Fruit fly (Drosophila melanogaster) whole organism, prepupa: ENCODE measurements around the gene Bx42.

ENCODE experiments used
- Blimp-1 ChIP-seq: fragments of 200-800 bp; sonication (Bioruptor generic); optimal IDR thresholded peaks from 3 replicates; lab custom pipeline; 2017; ENCODE audit warnings: missing biosample characterization, missing genetic modification characterization, mild to moderate bottlenecking, moderate library complexity, missing genetic modification reagents
- CG11762 ChIP-seq: fragments of 200-800 bp; sonication (Bioruptor generic); optimal IDR thresholded peaks from 3 replicates; lab custom pipeline; 2016; ENCODE audit warnings: missing biosample characterization, missing genetic modification characterization; ENCODE audit not compliant: insufficient read depth
- CG11902 ChIP-seq: fragments of 200-800 bp; sonication (Bioruptor generic); optimal IDR thresholded peaks from 3 replicates; lab custom pipeline; 2016; ENCODE audit warnings: missing biosample characterization, missing genetic modification characterization
- CG15336 ChIP-seq: fragments of 200-800 bp; sonication (Bioruptor generic); IDR thresholded peaks from 2 replicates; pipeline ENCODE4 v1.3.6; 2022; ENCODE audit warnings: missing biosample characterization, missing genetic modification characterization
- CG1621 ChIP-seq: fragments of 200-800 bp; sonication (Bioruptor generic); optimal IDR thresholded peaks from 3 replicates; lab custom pipeline; 2018; ENCODE audit warnings: missing biosample characterization, mild to moderate bottlenecking, missing genetic modification characterization
- CG16779 ChIP-seq: fragments of 200-800 bp; sonication (Bioruptor generic); optimal IDR thresholded peaks from 3 replicates; lab custom pipeline; 2017; ENCODE audit warnings: missing biosample characterization, mild to moderate bottlenecking, missing genetic modification characterization
- CG3032 ChIP-seq: fragments of 200-800 bp; optimal IDR thresholded peaks from 2 replicates; lab custom pipeline; 2019; ENCODE audit warnings: missing biosample characterization, mild to moderate bottlenecking, missing genetic modification characterization, moderate library complexity
- CG32006 ChIP-seq: fragments of 200-800 bp; sonication (Bioruptor generic); optimal IDR thresholded peaks from 3 replicates; lab custom pipeline; 2017; ENCODE audit warnings: missing biosample characterization, mild to moderate bottlenecking, missing genetic modification characterization
- CG34406 ChIP-seq: fragments of 200-800 bp; sonication (Bioruptor generic); optimal IDR thresholded peaks from 3 replicates; lab custom pipeline; 2016; ENCODE audit warnings: missing biosample characterization, missing genetic modification characterization
- CG3919 ChIP-seq: fragments of 200-800 bp; sonication (Bioruptor generic); optimal IDR thresholded peaks from 3 replicates; lab custom pipeline; 2016; ENCODE audit warnings: missing biosample characterization, missing genetic modification characterization
- CG4318 ChIP-seq: fragments of 200-800 bp; sonication (Bioruptor generic); optimal IDR thresholded peaks from 3 replicates; lab custom pipeline; 2017; ENCODE audit warnings: missing biosample characterization, mild to moderate bottlenecking, missing genetic modification characterization
- CG6792 ChIP-seq: fragments of 200-800 bp; sonication (Bioruptor generic); optimal IDR thresholded peaks from 3 replicates; lab custom pipeline; 2016; ENCODE audit warnings: missing biosample characterization, missing genetic modification characterization
- CG6854 ChIP-seq: fragments of 200-800 bp; sonication (Bioruptor generic); optimal IDR thresholded peaks from 2 replicates; lab custom pipeline; 2017; ENCODE audit warnings: missing biosample characterization, mild to moderate bottlenecking, missing genetic modification characterization
- CG7368 ChIP-seq: fragments of 200-800 bp; sonication (Bioruptor generic); optimal IDR thresholded peaks from 3 replicates; lab custom pipeline; 2016; ENCODE audit warnings: missing biosample characterization, missing genetic modification characterization
- CG8119 ChIP-seq: fragments of 200-800 bp; sonication (Bioruptor generic); IDR thresholded peaks from 3 replicates; pipeline ENCODE4 v1.3.6; 2022; ENCODE audit warnings: missing biosample characterization, missing genetic modification characterization
- CG8319 ChIP-seq: fragments of 200-800 bp; sonication (Bioruptor generic); optimal IDR thresholded peaks from 3 replicates; lab custom pipeline; 2016; ENCODE audit warnings: missing biosample characterization, missing genetic modification characterization
- Eip93F ChIP-seq: fragments of 200-800 bp; sonication (Bioruptor generic); optimal IDR thresholded peaks from 2 replicates; lab custom pipeline; 2016; ENCODE audit warnings: missing biosample characterization, mild to moderate bottlenecking, missing genetic modification characterization
- Ets21C ChIP-seq: fragments of 200-800 bp; sonication (Bioruptor generic); optimal IDR thresholded peaks from 3 replicates; lab custom pipeline; 2016; ENCODE audit warnings: missing biosample characterization, missing genetic modification characterization
- Ets96B ChIP-seq: fragments of 200-800 bp; optimal IDR thresholded peaks from 2 replicates; lab custom pipeline; 2019; ENCODE audit warnings: missing biosample characterization, mild to moderate bottlenecking, missing genetic modification characterization, moderate library complexity
- Gug ChIP-seq: fragments of 200-800 bp; sonication (Bioruptor generic); IDR thresholded peaks from 2 replicates; pipeline ENCODE4 v1.3.6; 2022; ENCODE audit warnings: missing biosample characterization, missing genetic modification characterization
- Hr38 ChIP-seq: sonication (Bioruptor generic); optimal IDR thresholded peaks from 2 replicates; lab custom pipeline; 2016; ENCODE audit warnings: missing biosample characterization, missing genetic modification characterization
- Hr39 ChIP-seq: fragments of 200-800 bp; sonication (Bioruptor generic); optimal IDR thresholded peaks from 2 replicates; lab custom pipeline; 2016; ENCODE audit warnings: missing biosample characterization, missing genetic modification characterization
- Hr4 ChIP-seq: fragments of 200-800 bp; sonication (Bioruptor generic); optimal IDR thresholded peaks from 3 replicates; lab custom pipeline; 2016; ENCODE audit warnings: missing biosample characterization, missing genetic modification characterization
- Lpt ChIP-seq: fragments of 200-800 bp; sonication (Bioruptor generic); optimal IDR thresholded peaks from 3 replicates; lab custom pipeline; 2016; ENCODE audit warnings: missing biosample characterization, missing genetic modification characterization
- Met ChIP-seq: fragments of 200-800 bp; sonication (Bioruptor generic); optimal IDR thresholded peaks from 3 replicates; lab custom pipeline; 2016; ENCODE audit warnings: missing biosample characterization, missing genetic modification characterization
- OdsH ChIP-seq: fragments of 200-800 bp; sonication (Bioruptor generic); optimal IDR thresholded peaks from 3 replicates; lab custom pipeline; 2016; ENCODE audit warnings: missing biosample characterization, missing genetic modification characterization
- Smox ChIP-seq: fragments of 200-800 bp; sonication (Bioruptor generic); optimal IDR thresholded peaks from 3 replicates; lab custom pipeline; 2016; ENCODE audit warnings: missing biosample characterization, missing genetic modification characterization
- Sox14 ChIP-seq: fragments of 200-800 bp; sonication (Bioruptor generic); optimal IDR thresholded peaks from 3 replicates; lab custom pipeline; 2016; ENCODE audit warnings: missing biosample characterization, missing genetic modification characterization
- Sox15 ChIP-seq: fragments of 200-800 bp; sonication (Bioruptor generic); optimal IDR thresholded peaks from 3 replicates; lab custom pipeline; 2016; ENCODE audit warnings: missing biosample characterization, missing genetic modification characterization
- achi ChIP-seq: fragments of 200-800 bp; sonication (Bioruptor generic); optimal IDR thresholded peaks from 3 replicates; lab custom pipeline; 2016; ENCODE audit warnings: missing biosample characterization, missing genetic modification characterization
- acj6 ChIP-seq: fragments of 200-800 bp; sonication (Bioruptor generic); optimal IDR thresholded peaks from 3 replicates; lab custom pipeline; 2016; ENCODE audit warnings: missing biosample characterization, missing genetic modification characterization
- eg ChIP-seq: fragments of 200-800 bp; sonication (Bioruptor generic); IDR thresholded peaks from 3 replicates; pipeline ENCODE4 v1.3.6; 2022; ENCODE audit warnings: missing biosample characterization, missing genetic modification characterization
- esn ChIP-seq: fragments of 200-800 bp; sonication (Bioruptor generic); optimal IDR thresholded peaks from 2 replicates; lab custom pipeline; 2016; ENCODE audit warnings: missing biosample characterization, mild to moderate bottlenecking, missing genetic modification characterization, moderate library complexity
- fd59A ChIP-seq: fragments of 200-800 bp; sonication (Bioruptor generic); optimal IDR thresholded peaks from 2 replicates; lab custom pipeline; 2017; ENCODE audit warnings: missing biosample characterization, mild to moderate bottlenecking, missing genetic modification characterization, missing genetic modification reagents
- fd85E ChIP-seq: fragments of 200-800 bp; sonication (Bioruptor generic); optimal IDR thresholded peaks from 3 replicates; lab custom pipeline; 2016; ENCODE audit warnings: missing biosample characterization, missing genetic modification characterization
- lz ChIP-seq: fragments of 200-800 bp; sonication (Bioruptor generic); optimal IDR thresholded peaks from 3 replicates; lab custom pipeline; 2016; ENCODE audit warnings: missing biosample characterization, missing genetic modification characterization
- net ChIP-seq: fragments of 200-800 bp; sonication (Bioruptor generic); optimal IDR thresholded peaks from 3 replicates; lab custom pipeline; 2016; ENCODE audit warnings: missing biosample characterization, missing genetic modification characterization
- pdm3 ChIP-seq: fragments of 200-800 bp; sonication (Bioruptor generic); optimal IDR thresholded peaks from 3 replicates; lab custom pipeline; 2016; ENCODE audit warnings: missing biosample characterization, missing genetic modification characterization
- salr ChIP-seq, 2 experiments: fragments of 200-800 bp; sonication (Bioruptor generic); optimal IDR thresholded peaks; 3 replicates each; lab custom pipeline; 2016 to 2018; ENCODE audit warnings: missing biosample characterization in 2 of 2, missing genetic modification characterization in 2 of 2, mild to moderate bottlenecking in 1 of 2
- spab ChIP-seq: fragments of 200-800 bp; sonication (Bioruptor generic); optimal IDR thresholded peaks from 2 replicates; lab custom pipeline; 2017; ENCODE audit warnings: missing biosample characterization, mild to moderate bottlenecking, missing genetic modification characterization, missing genetic modification reagents
- ss ChIP-seq, 2 experiments: fragments of 200-800 bp; sonication (Bioruptor generic); optimal IDR thresholded peaks; 2 replicates in 1 of 2; 3 replicates in 1 of 2; lab custom pipeline; 2017 to 2018; ENCODE audit warnings: mild to moderate bottlenecking in 2 of 2, missing biosample characterization in 2 of 2, missing genetic modification characterization in 2 of 2, moderate library complexity in 1 of 2
- svp ChIP-seq: fragments of 200-800 bp; sonication (Bioruptor generic); peaks from one replicate; lab custom pipeline; 2016; ENCODE audit warnings: missing biosample characterization, missing genetic modification characterization
- topi ChIP-seq: fragments of 200-800 bp; sonication (Bioruptor generic); optimal IDR thresholded peaks from 3 replicates; lab custom pipeline; 2016; ENCODE audit warnings: missing biosample characterization, missing genetic modification characterization
- vri ChIP-seq: fragments of 200-800 bp; sonication (Bioruptor generic); optimal IDR thresholded peaks from 3 replicates; lab custom pipeline; 2016; ENCODE audit warnings: missing biosample characterization, mild to moderate bottlenecking, missing genetic modification characterization

Gene Bx42

dm6 chrX:9067754-9068477 lies 38.5 kb downstream of the Bx42 start, which contains the start of gene CG15365 (continued):
- no peak for TF ChIP-seq Lpt (GFP tag; lab: Kevin White, UChicago)
- TF ChIP-seq topi (GFP tag; lab: Kevin White, UChicago): peak; percentile 34
- TF ChIP-seq CG7368: no peak
- TF ChIP-seq OdsH (GFP tag; lab: Kevin White, UChicago): peak; percentile 42
- no peak for TF ChIP-seq CG16779 (tag; lab: Kevin White, UChicago)
- TF ChIP-seq eg (GFP tag; lab: Robert Waterston, UW): peak; percentile 43; the same call in 2 of the 3 replicates
- TF ChIP-seq net (GFP tag; lab: Kevin White, UChicago): no peak
- peak; percentile 23 for TF ChIP-seq Hr39
- peak; percentile 2 for TF ChIP-seq CG4318 (GFP tag; lab: Kevin White, UChicago)
- TF ChIP-seq Ets96B (tag; lab: Kevin White, UChicago): no peak
- TF ChIP-seq CG11762 (GFP tag; lab: Kevin White, UChicago): no peak
- no peak for TF ChIP-seq CG34406
- TF ChIP-seq pdm3 (GFP tag; lab: Kevin White, UChicago): peak; percentile 51
- TF ChIP-seq lz (GFP tag; lab: Kevin White, UChicago): peak; percentile 30
- no peak for TF ChIP-seq vri (GFP tag; lab: Kevin White, UChicago)
- TF ChIP-seq CG11902 (GFP tag; lab: Kevin White, UChicago): no peak
- TF ChIP-seq svp: peak; percentile 80
- peak; percentile 41 for TF ChIP-seq Met (GFP tag; lab: Kevin White, UChicago)
- TF ChIP-seq achi (GFP tag; lab: Kevin White, UChicago): peak; percentile 40

- TF ChIP-seq pdm3 (GFP tag; lab: Kevin White, UChicago) (peak; percentile 77), Hr4 (peak; percentile 59), Ets96B (tag; lab: Kevin White, UChicago) (peak; percentile 74), salr (GFP tag; optimal IDR thresholded peaks at IDR 0.05; lab: Kevin White, UChicago) (peak; percentile 41 to 62), CG8319 (peak; percentile 73), CG3919 (GFP tag; lab: Kevin White, UChicago) (peak; percentile 88), CG32006 (peak; percentile 73), Blimp-1 (GFP tag; lab: Kevin White, UChicago) (peak; percentile 56), CG6792 (GFP tag; lab: Kevin White, UChicago) (peak; percentile 85), Eip93F (GFP tag; lab: Kevin White, UChicago) (peak; percentile 80), Gug (GFP tag; lab: Robert Waterston, UW) (peak; percentile 44; the same call in 1 of the 2 replicates), Sox14 (GFP tag; lab: Kevin White, UChicago) (peak; percentile 63), CG15336 (GFP tag; lab: Robert Waterston, UW) (peak; percentile 84), Hr39 (peak; percentile 60), esn (GFP tag; lab: Kevin White, UChicago) (peak; percentile 88), topi (GFP tag; lab: Kevin White, UChicago) (peak; percentile 80), Lpt (GFP tag; lab: Kevin White, UChicago) (peak; percentile 76), CG3032 (tag; lab: Kevin White, UChicago) (peak; percentile 76), CG6854 (peak; percentile 75), CG1621 (tag; lab: Kevin White, UChicago) (peak; percentile 72), CG34406 (peak; percentile 85), acj6 (GFP tag; lab: Kevin White, UChicago) (peak; percentile 82), CG7368 (peak; percentile 82), spab (GFP tag; lab: Kevin White, UChicago) (peak; percentile 63), CG11902 (GFP tag; lab: Kevin White, UChicago) (peak; percentile 69), svp (peak; percentile 87), OdsH (GFP tag; lab: Kevin White, UChicago) (peak; percentile 85), CG8119 (GFP tag; lab: Robert Waterston, UW) (peak; percentile 79), net (GFP tag; lab: Kevin White, UChicago) (peak; percentile 84), ss (GFP tag; optimal IDR thresholded peaks at IDR 0.05; lab: Kevin White, UChicago) (peak; percentile 31 to 72), lz (GFP tag; lab: Kevin White, UChicago) (peak; percentile 74), fd59A (GFP tag; lab: Kevin White, UChicago) (peak; percentile 69), Smox (GFP tag; lab: Kevin White, UChicago) (peak; percentile 78), eg (GFP tag; lab: Robert Waterston, UW) (peak; percentile 85), Sox15 (peak; percentile 73), Ets21C (peak; percentile 39), fd85E (GFP tag; lab: Kevin White, UChicago) (peak; percentile 61), Hr38 (no peak), CG16779 (tag; lab: Kevin White, UChicago) (no peak), CG4318 (GFP tag; lab: Kevin White, UChicago) (peak; percentile 62)
Observed at dm6 chrX:9066802-9067489, 39.5 kb downstream of the Bx42 start.
